Fruit fly (Drosophila melanogaster): ENCODE data around the gene Mst33A.

- TF ChIP-seq fru (GFP tag; optimal IDR thresholded peaks at IDR 0.05): no peak
- TF ChIP-seq ey (GFP tag; optimal IDR thresholded peaks at IDR 0.05): no peak
- no peak for TF ChIP-seq pan (optimal IDR thresholded peaks at IDR 0.05)
- no peak for TF ChIP-seq CG9705 (GFP tag; optimal IDR thresholded peaks at IDR 0.05)
- TF ChIP-seq rgr (GFP tag; optimal IDR thresholded peaks at IDR 0.05): no peak
- no peak for TF ChIP-seq Myc (optimal IDR thresholded peaks at IDR 0.05)
- TF ChIP-seq Abd-B (GFP tag; optimal IDR thresholded peaks at IDR 0.05): no peak
- TF ChIP-seq Jra (GFP tag; optimal IDR thresholded peaks at IDR 0.05): no peak
- TF ChIP-seq tai (GFP tag; optimal IDR thresholded peaks at IDR 0.05): no peak
Measured at dm6 chr2L:11586733-11587132, at the start of gene Mst33A.
